Worm (Caenorhabditis elegans) whole organism, young adult: Measurements from ENCODE around the gene ani-2.
A peak's percentile ranks its signal among the peaks of the same experiment; 100 is the strongest.

Source experiments
- D2030.7 ChIP-seq: fragments of 200-800 bp; sonication (Bioruptor generic); IDR thresholded peaks from 2 replicates; pipeline ENCODE4 v1.3.6; 2022; ENCODE audit warnings: missing genetic modification reagents, missing genetic modification characterization, missing compliant biosample characterization
- F10E7.11 ChIP-seq: sonication (generic microtip); optimal IDR thresholded peaks from 2 replicates; lab custom pipeline; 2017; ENCODE audit warnings: mild to moderate bottlenecking, missing genetic modification characterization, moderate library complexity, missing compliant biosample characterization
- F23B12.7 ChIP-seq: sonication (generic microtip); optimal IDR thresholded peaks from 2 replicates; lab custom pipeline; 2017; ENCODE audit warnings: missing genetic modification characterization, mild to moderate bottlenecking, missing compliant biosample characterization, antibody characterized with exemption, moderate library complexity; ENCODE audit not compliant: insufficient read depth
- F33H1.4 ChIP-seq: fragments of 200-800 bp; sonication (Bioruptor generic); IDR thresholded peaks from 2 replicates; pipeline ENCODE4 v1.3.6; 2022; ENCODE audit warnings: missing genetic modification reagents, missing genetic modification characterization, missing compliant biosample characterization
- F39B2.1 ChIP-seq: fragments of 200-800 bp; sonication (Bioruptor generic); IDR thresholded peaks from 2 replicates; pipeline ENCODE4 v1.3.6; 2022; ENCODE audit warnings: missing genetic modification reagents, missing genetic modification characterization, missing compliant biosample characterization
- K12H6.12 ChIP-seq: fragments of 200-800 bp; sonication (Bioruptor generic); optimal IDR thresholded peaks from 2 replicates; lab custom pipeline; 2018; ENCODE audit warnings: mild to moderate bottlenecking, missing genetic modification characterization, missing compliant biosample characterization
- Y67H2A.10 ChIP-seq: fragments of 200-800 bp; sonication (Bioruptor generic); conservative IDR thresholded peaks from 2 replicates; pipeline ENCODE4 v1.3.6; 2022; ENCODE audit warnings: missing genetic modification reagents, missing genetic modification characterization, missing compliant biosample characterization
- ama-1 ChIP-seq, 3 experiments: fragments of 150-350 bp in 1 of 3; sonication (generic microtip) in 2 of 3; optimal IDR thresholded peaks; 2 replicates each; lab custom pipeline; 2014 to 2018; ENCODE audit warnings: missing biosample characterization in 2 of 3, missing genetic modification characterization in 2 of 3, missing genetic modification reagents in 2 of 3
- athp-1 ChIP-seq: sonication (generic microtip); optimal IDR thresholded peaks from 2 replicates; lab custom pipeline; 2017; ENCODE audit warnings: mild to moderate bottlenecking, missing genetic modification characterization, missing compliant biosample characterization
- bed-1 ChIP-seq: fragments of 200-800 bp; sonication (Bioruptor generic); IDR thresholded peaks from 2 replicates; pipeline ENCODE4 v1.3.6; 2022; ENCODE audit warnings: missing genetic modification reagents, missing genetic modification characterization, missing compliant biosample characterization
- cebp-1 ChIP-seq, 2 experiments: fragments of 200-800 bp in 1 of 2; sonication (Bioruptor generic) in 1 of 2; sonication (generic microtip) in 1 of 2; IDR thresholded peaks in 1 of 2; optimal IDR thresholded peaks in 1 of 2; 2 replicates each; pipeline versions ENCODE4 v1.3.6 to Lab custom; 2017 to 2022; ENCODE audit warnings: missing compliant biosample characterization in 2 of 2, missing genetic modification characterization in 2 of 2, mild to moderate bottlenecking in 1 of 2, missing genetic modification reagents in 1 of 2, moderate library complexity in 1 of 2
- ceh-58 ChIP-seq: fragments of 200-800 bp; sonication (Bioruptor generic); IDR thresholded peaks from 2 replicates; pipeline ENCODE4 v1.3.6; 2022; ENCODE audit warnings: missing genetic modification characterization, missing compliant biosample characterization
- ceh-79 ChIP-seq: sonication (generic microtip); optimal IDR thresholded peaks from 2 replicates; lab custom pipeline; 2017; ENCODE audit warnings: mild to moderate bottlenecking, missing genetic modification characterization, missing compliant biosample characterization
- chd-7 ChIP-seq: sonication (generic microtip); optimal IDR thresholded peaks from 2 replicates; lab custom pipeline; 2016; ENCODE audit warnings: mild to moderate bottlenecking, missing genetic modification characterization, moderate library complexity, missing compliant biosample characterization
- die-1 ChIP-seq: sonication (generic microtip); optimal IDR thresholded peaks from 2 replicates; lab custom pipeline; 2016; ENCODE audit warnings: missing genotype, mild to moderate bottlenecking, missing genetic modification characterization, missing compliant biosample characterization
- dox-1 ChIP-seq: fragments of 200-800 bp; sonication (Bioruptor generic); IDR thresholded peaks from 2 replicates; pipeline ENCODE4 v1.3.6; 2022; ENCODE audit warnings: missing genetic modification reagents, missing genetic modification characterization, missing compliant biosample characterization
- efl-1 ChIP-seq: fragments of 150-350 bp; optimal IDR thresholded peaks from 2 replicates; lab custom pipeline; 2014; ENCODE audit warnings: missing biosample characterization, missing genetic modification reagents, missing genetic modification characterization
- egl-44 ChIP-seq: fragments of 200-800 bp; sonication (Bioruptor generic); IDR thresholded peaks from 2 replicates; pipeline ENCODE4 v1.3.6; 2022; ENCODE audit warnings: missing genetic modification reagents, missing genetic modification characterization, missing compliant biosample characterization
- egrh-3 ChIP-seq: fragments of 200-800 bp; sonication (Bioruptor generic); IDR thresholded peaks from 2 replicates; pipeline ENCODE4 v1.3.6; 2022; ENCODE audit warnings: missing genetic modification reagents, missing genetic modification characterization, missing compliant biosample characterization
- ets-4 ChIP-seq: fragments of 200-800 bp; sonication (Bioruptor generic); optimal IDR thresholded peaks from 2 replicates; lab custom pipeline; 2018; ENCODE audit warnings: mild to moderate bottlenecking, missing genetic modification characterization, missing compliant biosample characterization
- hmg-1.2 ChIP-seq: fragments of 200-800 bp; sonication (Bioruptor generic); IDR thresholded peaks from 2 replicates; pipeline ENCODE4 v1.3.6; 2022; ENCODE audit warnings: missing genetic modification reagents, missing genetic modification characterization, missing compliant biosample characterization
- hmg-20 ChIP-seq: fragments of 200-800 bp; sonication (Bioruptor generic); IDR thresholded peaks from 2 replicates; pipeline ENCODE4 v1.3.6; 2022; ENCODE audit warnings: missing genetic modification reagents, missing genetic modification characterization, missing compliant biosample characterization
- let-607 ChIP-seq, 2 experiments: fragments of 200-800 bp in 1 of 2; sonication (Bioruptor generic) in 1 of 2; sonication (generic microtip) in 1 of 2; optimal IDR thresholded peaks; 2 replicates each; lab custom pipeline; 2016 to 2018; ENCODE audit warnings: mild to moderate bottlenecking in 2 of 2, missing compliant biosample characterization in 2 of 2, missing genetic modification characterization in 2 of 2, moderate library complexity in 2 of 2, missing genotype in 1 of 2
- lin-40 ChIP-seq: sonication (generic microtip); optimal IDR thresholded peaks from 2 replicates; lab custom pipeline; 2016; ENCODE audit warnings: missing genetic modification characterization, mild to moderate bottlenecking, missing compliant biosample characterization, missing genotype, missing genetic modification reagents
- lin-54 ChIP-seq: fragments of 200-800 bp; sonication (Bioruptor generic); optimal IDR thresholded peaks from 2 replicates; lab custom pipeline; 2018; ENCODE audit warnings: mild to moderate bottlenecking, missing genetic modification characterization, missing compliant biosample characterization
- madf-10 ChIP-seq: sonication (generic microtip); optimal IDR thresholded peaks from 2 replicates; lab custom pipeline; 2016; ENCODE audit warnings: mild to moderate bottlenecking, missing genetic modification characterization, missing compliant biosample characterization
- madf-3 ChIP-seq: fragments of 200-800 bp; sonication (Bioruptor generic); IDR thresholded peaks from 2 replicates; pipeline ENCODE4 v1.3.6; 2022; ENCODE audit warnings: missing genetic modification reagents, missing genetic modification characterization, missing compliant biosample characterization
- nhr-179 ChIP-seq: sonication (generic microtip); optimal IDR thresholded peaks from 2 replicates; lab custom pipeline; 2016; ENCODE audit warnings: mild to moderate bottlenecking, missing genetic modification characterization, missing compliant biosample characterization
- nhr-80 ChIP-seq: sonication (generic microtip); optimal IDR thresholded peaks from 2 replicates; lab custom pipeline; 2016; ENCODE audit warnings: missing genetic modification characterization, missing compliant biosample characterization
- pha-4 ChIP-seq: fragments of 150-350 bp; sonication (generic microtip); optimal IDR thresholded peaks from 2 replicates; lab custom pipeline; 2014; ENCODE audit warnings: missing biosample characterization, missing genetic modification reagents, missing genetic modification characterization
- somi-1 ChIP-seq: fragments of 200-800 bp; sonication (Bioruptor generic); optimal IDR thresholded peaks from 2 replicates; lab custom pipeline; 2018; ENCODE audit warnings: mild to moderate bottlenecking, missing genetic modification characterization, missing compliant biosample characterization
- unc-62 ChIP-seq: fragments of 150-350 bp; optimal IDR thresholded peaks from 2 replicates; lab custom pipeline; 2014; ENCODE audit warnings: missing biosample characterization, missing genetic modification reagents, missing genetic modification characterization
- zfh-2 ChIP-seq: fragments of 200-800 bp; sonication (Bioruptor generic); conservative IDR thresholded peaks from 2 replicates; pipeline ENCODE4 v1.3.6; 2022; ENCODE audit warnings: missing genetic modification reagents, missing genetic modification characterization, missing compliant biosample characterization
- ztf-25 ChIP-seq: fragments of 200-800 bp; sonication (Bioruptor generic); IDR thresholded peaks from 2 replicates; pipeline ENCODE4 v1.3.6; 2022; ENCODE audit warnings: missing genetic modification reagents, missing genetic modification characterization, missing compliant biosample characterization
- ztf-3 ChIP-seq: fragments of 200-800 bp; sonication (Bioruptor generic); optimal IDR thresholded peaks from 2 replicates; lab custom pipeline; 2018; ENCODE audit warnings: mild to moderate bottlenecking, missing genetic modification characterization, missing compliant biosample characterization

The ani-2 gene

DNA sequence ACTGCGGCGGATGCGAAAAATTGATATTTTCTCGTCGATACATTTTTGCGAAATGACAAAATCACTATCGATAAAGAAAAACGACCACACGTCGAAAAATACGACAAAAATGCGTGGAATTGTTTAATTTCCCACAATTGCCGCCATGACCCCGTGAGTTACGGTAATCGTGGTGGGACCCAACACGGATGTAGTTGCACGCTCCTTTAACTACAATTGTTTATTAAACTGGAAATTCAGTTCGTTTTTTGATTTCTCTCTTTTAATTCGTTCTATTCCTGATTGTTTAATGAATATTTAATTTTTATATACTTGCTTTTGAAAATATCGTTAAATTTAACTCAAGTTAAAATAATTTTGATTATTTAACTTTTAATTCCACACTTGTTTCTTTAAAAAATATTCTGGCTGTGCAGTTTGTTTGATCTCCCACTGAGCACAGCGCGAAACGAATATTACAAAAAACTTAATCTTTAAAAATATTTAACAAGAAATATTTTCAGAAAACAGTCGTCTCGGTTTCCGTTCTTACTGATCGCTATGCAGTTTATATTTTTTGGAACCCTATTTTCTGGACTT is at the start of gene ani-2, which contains the start of gene clec-88 (continued):
- peak; percentile 84 for TF ChIP-seq D2030.7 (GFP tag; lab: Robert Waterston, UW)
- TF ChIP-seq chd-7 (tag; lab: Kevin White, UChicago) = no peak

DNA sequence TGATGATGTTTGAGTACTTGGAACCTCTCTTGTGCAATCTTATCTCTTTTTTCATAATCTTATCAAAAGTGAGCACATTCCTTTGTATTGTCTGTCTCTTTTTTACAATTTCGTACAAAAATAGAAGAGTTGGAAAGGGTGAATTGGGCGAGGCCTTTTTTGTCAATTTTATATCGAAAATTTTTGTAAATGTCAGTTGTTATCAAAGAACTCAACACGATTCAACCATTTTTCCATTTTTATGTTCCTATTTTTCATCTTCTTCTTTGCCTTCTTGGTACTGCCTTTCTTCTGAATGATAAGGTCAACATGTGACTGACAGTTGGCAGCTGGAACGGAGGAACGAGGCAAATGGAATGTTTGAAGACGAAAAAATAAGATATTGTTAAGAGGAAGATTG is 48.6 kb upstream of the ani-2 start:
- TF ChIP-seq ets-4 (GFP tag; lab: Kevin White, UChicago) (peak; percentile 53), nhr-80 (tag; lab: Kevin White, UChicago) (peak; percentile 90), dox-1 (GFP tag; lab: Robert Waterston, UW) (peak; percentile 31; the same call in 1 of the 2 replicates), pha-4 (tag; lab: Kevin White, UChicago) (no peak), cebp-1 (GFP tag; IDR thresholded peaks at IDR 0.05; lab: Robert Waterston, UW) (no peak), cebp-1 (tag; optimal IDR thresholded peaks at IDR 0.05; lab: Kevin White, UChicago) (peak; percentile 16), let-607 (tag; optimal IDR thresholded peaks at IDR 0.05; lab: Kevin White, UChicago) (peak in 1 of 2 experiments; percentile 24), F23B12.7 (tag; lab: Kevin White, UChicago) (peak; percentile 57), lin-40 (tag; lab: Kevin White, UChicago) (peak; percentile 12), bed-1 (GFP tag; lab: Robert Waterston, UW) (no peak), unc-62 (GFP tag; lab: Kevin White, UChicago) (peak; percentile 33), ceh-58 (GFP tag; lab: Robert Waterston, UW) (no peak), lin-54 (GFP tag; lab: Kevin White, UChicago) (no peak), egl-44 (peak; percentile 26; the same call in 1 of the 2 replicates), hmg-1.2 (no peak)

DNA sequence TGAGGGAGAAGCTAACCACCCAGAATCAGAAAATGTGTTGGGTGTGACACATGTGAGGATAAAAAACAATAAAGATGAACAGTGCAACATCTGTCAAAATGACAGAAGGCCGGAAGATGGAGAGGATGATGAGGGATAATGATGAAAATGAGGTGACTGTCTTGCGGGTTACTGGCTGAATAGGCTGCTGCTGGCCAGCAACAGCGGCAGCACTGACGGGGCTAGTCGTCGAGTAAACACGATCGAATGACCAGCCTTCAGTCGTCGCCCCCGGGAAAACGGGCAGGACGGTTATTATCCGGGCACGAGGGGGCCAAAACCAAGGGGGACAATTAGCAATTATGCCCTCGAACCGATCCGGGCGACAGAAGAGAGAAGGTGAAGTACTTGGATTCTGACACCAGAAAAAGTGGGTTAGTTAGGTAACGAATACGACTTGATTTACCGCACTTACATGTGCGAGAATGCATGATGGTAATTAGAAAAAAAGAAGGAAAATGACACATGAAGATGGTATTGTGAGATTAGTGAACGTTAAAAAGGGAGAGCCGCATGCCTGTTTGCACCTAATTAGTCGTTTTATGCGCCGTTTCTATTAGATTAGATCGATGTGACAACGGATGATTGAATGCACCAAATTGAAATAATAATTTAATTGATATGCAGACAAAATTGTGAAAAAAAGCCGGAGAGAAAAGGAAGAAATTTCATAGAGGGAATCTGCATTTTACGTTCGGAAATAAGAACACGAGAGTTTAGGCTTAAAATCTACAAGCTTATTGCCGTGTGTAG is 46.7 kb upstream of the ani-2 start:
- TF ChIP-seq egrh-3 (GFP tag; lab: Robert Waterston, UW) (0 out of 2 replicates have a peak, but pooled peaks have one; percentile 11), zfh-2 (GFP tag; lab: Robert Waterston, UW) (peak; percentile 72), Y67H2A.10 (GFP tag; lab: Robert Waterston, UW) (no peak)

DNA sequence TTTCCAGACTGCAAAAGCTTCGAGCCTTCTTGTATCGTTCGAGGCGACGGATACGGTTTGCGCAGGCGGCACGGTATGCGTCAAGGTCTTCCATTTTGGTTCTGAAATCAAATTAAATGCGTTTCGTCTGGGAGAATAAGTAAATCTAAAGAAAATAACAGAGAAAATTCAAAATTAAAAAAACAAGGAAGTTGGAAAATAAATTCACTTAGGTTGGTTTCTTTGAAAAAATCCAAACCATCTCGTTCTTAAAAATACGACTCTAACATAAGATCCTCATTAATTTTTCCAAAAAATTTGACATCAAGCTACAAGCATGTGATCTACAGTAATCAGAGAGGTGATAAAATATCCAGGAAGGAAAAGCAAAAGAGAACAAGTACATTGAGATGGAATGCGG is 45.0 kb upstream of the ani-2 start, which contains the start of gene T25D10.4:
T25D10.4 (minus strand) TSS at position 101 of the 400 bp plus-strand sequence.
- TF ChIP-seq K12H6.12 (tag; lab: Kevin White, UChicago) (no peak), hmg-20 (no peak), Y67H2A.10 (GFP tag; lab: Robert Waterston, UW) (no peak), madf-10 (no peak), F10E7.11 (no peak), F39B2.1 (GFP tag; lab: Robert Waterston, UW) (no peak), ceh-79 (tag; lab: Kevin White, UChicago) (no peak), madf-3 (GFP tag; lab: Robert Waterston, UW) (no peak), nhr-179 (tag; lab: Kevin White, UChicago) (no peak), die-1 (tag; lab: Kevin White, UChicago) (no peak), efl-1 (GFP tag; lab: Kevin White, UChicago) (no peak), ztf-3 (no peak), chd-7 (tag; lab: Kevin White, UChicago) (no peak), ztf-25 (no peak), F33H1.4 (GFP tag; lab: Robert Waterston, UW) (no peak), ama-1 (optimal IDR thresholded peaks at IDR 0.05; lab: Kevin White, UChicago) (no peak), ama-1 (GFP tag; optimal IDR thresholded peaks at IDR 0.05; lab: Kevin White, UChicago) (no peak), somi-1 (GFP tag; lab: Kevin White, UChicago) (no peak), athp-1 (tag; lab: Kevin White, UChicago) (no peak), egrh-3 (GFP tag; lab: Robert Waterston, UW) (no peak)
